Worm (Caenorhabditis elegans) whole organism, L3 larva: ENCODE data around the gene ptr-16.

ENCODE experiments used
- R02D3.7 ChIP-seq: fragments of 150-350 bp; optimal IDR thresholded peaks from 2 replicates; lab custom pipeline; 2014; ENCODE audit warnings: missing biosample characterization, missing genetic modification characterization
- ZK546.5 ChIP-seq: sonication (generic microtip); optimal IDR thresholded peaks from 2 replicates; lab custom pipeline; 2017; ENCODE audit warnings: missing biosample characterization, missing genetic modification characterization
- aly-2 ChIP-seq: fragments of 150-350 bp; optimal IDR thresholded peaks from 2 replicates; lab custom pipeline; 2014; ENCODE audit warnings: missing biosample characterization, missing genetic modification characterization
- ama-1 ChIP-seq: fragments of 150-350 bp; optimal IDR thresholded peaks from 2 replicates; lab custom pipeline; 2018
- ceh-16 ChIP-seq: sonication (generic microtip); optimal IDR thresholded peaks from 2 replicates; lab custom pipeline; 2017; ENCODE audit warnings: missing biosample characterization, missing genetic modification characterization
- ceh-28 ChIP-seq: fragments of 150-350 bp; optimal IDR thresholded peaks from 2 replicates; lab custom pipeline; 2014; ENCODE audit warnings: missing biosample characterization, missing genetic modification reagents, missing genetic modification characterization
- ceh-82 ChIP-seq: fragments of 150-350 bp; optimal IDR thresholded peaks from 2 replicates; lab custom pipeline; 2014; ENCODE audit warnings: missing biosample characterization, missing genetic modification characterization
- ceh-9 ChIP-seq: sonication (generic microtip); optimal IDR thresholded peaks from 2 replicates; lab custom pipeline; 2018; ENCODE audit warnings: missing biosample characterization, missing genetic modification characterization
- daf-12 ChIP-seq: fragments of 150-350 bp; optimal IDR thresholded peaks from 2 replicates; lab custom pipeline; 2014; ENCODE audit warnings: missing biosample characterization, missing genetic modification reagents, missing genetic modification characterization
- egl-27 ChIP-seq: sonication (generic microtip); optimal IDR thresholded peaks from 4 replicates; lab custom pipeline; 2017; ENCODE audit warnings: missing biosample characterization, missing genetic modification reagents, missing genetic modification characterization
- egl-5 ChIP-seq: fragments of 150-350 bp; optimal IDR thresholded peaks from 2 replicates; lab custom pipeline; 2017; ENCODE audit warnings: missing biosample characterization, missing genetic modification reagents, missing genetic modification characterization, inconsistent platforms
- elt-1 ChIP-seq: fragments of 150-350 bp; optimal IDR thresholded peaks from 2 replicates; lab custom pipeline; 2014; ENCODE audit warnings: missing biosample characterization, missing genetic modification characterization
- elt-2 ChIP-seq: sonication (generic microtip); optimal IDR thresholded peaks from 2 replicates; lab custom pipeline; 2016; ENCODE audit warnings: missing genetic modification reagents, mild to moderate bottlenecking, missing genetic modification characterization, missing compliant biosample characterization
- elt-3 ChIP-seq, 3 experiments: fragments of 150-350 bp in 1 of 3; sonication (generic microtip) in 2 of 3; optimal IDR thresholded peaks; 2 replicates in 2 of 3; 4 replicates in 1 of 3; lab custom pipeline; 2014 to 2017; ENCODE audit warnings: missing biosample characterization in 3 of 3, missing genetic modification characterization in 3 of 3
- eor-1 ChIP-seq, 2 experiments: fragments of 150-350 bp; optimal IDR thresholded peaks; 2 replicates each; lab custom pipeline; 2014 to 2018; ENCODE audit warnings: missing biosample characterization in 2 of 2, missing genetic modification characterization in 2 of 2
- fkh-10 ChIP-seq: sonication (generic microtip); optimal IDR thresholded peaks from 2 replicates; lab custom pipeline; 2017; ENCODE audit warnings: missing biosample characterization, missing genetic modification reagents, missing genetic modification characterization
- fkh-2 ChIP-seq: fragments of 150-350 bp; optimal IDR thresholded peaks from 2 replicates; lab custom pipeline; 2014; ENCODE audit warnings: missing biosample characterization, missing genetic modification reagents, missing genetic modification characterization
- fos-1 ChIP-seq: fragments of 150-350 bp; optimal IDR thresholded peaks from 2 replicates; lab custom pipeline; 2014; ENCODE audit warnings: missing biosample characterization, missing genetic modification characterization
- hmg-11 ChIP-seq: sonication (generic microtip); optimal IDR thresholded peaks from 2 replicates; lab custom pipeline; 2016; ENCODE audit warnings: missing genetic modification characterization, missing compliant biosample characterization
- jun-1 ChIP-seq: fragments of 150-350 bp; optimal IDR thresholded peaks from 2 replicates; lab custom pipeline; 2014; ENCODE audit warnings: missing biosample characterization, missing genetic modification reagents, missing genetic modification characterization
- lin-39 ChIP-seq: fragments of 150-350 bp; optimal IDR thresholded peaks from 2 replicates; lab custom pipeline; 2018; ENCODE audit warnings: missing biosample characterization, missing genetic modification reagents, missing genetic modification characterization
- lsy-12 ChIP-seq: sonication (generic microtip); optimal IDR thresholded peaks from 2 replicates; lab custom pipeline; 2016; ENCODE audit warnings: mild to moderate bottlenecking, missing genetic modification characterization, missing compliant biosample characterization
- mdl-1 ChIP-seq: fragments of 150-350 bp; optimal IDR thresholded peaks from 2 replicates; lab custom pipeline; 2014; ENCODE audit warnings: missing biosample characterization, missing genetic modification characterization
- mml-1 ChIP-seq: fragments of 150-350 bp; sonication (generic microtip); optimal IDR thresholded peaks from 3 replicates; lab custom pipeline; 2014; ENCODE audit warnings: missing biosample characterization, missing genetic modification characterization
- nfya-1 ChIP-seq: sonication (generic microtip); optimal IDR thresholded peaks from 2 replicates; lab custom pipeline; 2017; ENCODE audit warnings: missing genetic modification characterization, mild to moderate bottlenecking, missing compliant biosample characterization, antibody characterized with exemption, moderate library complexity; ENCODE audit not compliant: insufficient read depth
- nhr-11 ChIP-seq: fragments of 150-350 bp; optimal IDR thresholded peaks from 2 replicates; lab custom pipeline; 2014; ENCODE audit warnings: missing biosample characterization, missing genetic modification characterization
- nhr-12 ChIP-seq: fragments of 150-350 bp; optimal IDR thresholded peaks from 2 replicates; lab custom pipeline; 2014; ENCODE audit warnings: missing biosample characterization, missing genetic modification characterization
- nhr-23 ChIP-seq: fragments of 150-350 bp; optimal IDR thresholded peaks from 2 replicates; lab custom pipeline; 2014; ENCODE audit warnings: missing biosample characterization, missing genetic modification reagents, missing genetic modification characterization
- nhr-237 ChIP-seq: fragments of 150-350 bp; optimal IDR thresholded peaks from 2 replicates; lab custom pipeline; 2014; ENCODE audit warnings: missing biosample characterization, missing genetic modification characterization
- nhr-25 ChIP-seq: sonication (generic microtip); optimal IDR thresholded peaks from 2 replicates; lab custom pipeline; 2017; ENCODE audit warnings: missing biosample characterization, missing genetic modification characterization
- nhr-28 ChIP-seq: fragments of 150-350 bp; optimal IDR thresholded peaks from 2 replicates; lab custom pipeline; 2014; ENCODE audit warnings: missing biosample characterization, missing genetic modification characterization
- nhr-43 ChIP-seq: sonication (generic microtip); optimal IDR thresholded peaks from 2 replicates; lab custom pipeline; 2016; ENCODE audit warnings: mild to moderate bottlenecking, missing genetic modification characterization, missing compliant biosample characterization; ENCODE audit not compliant: poor library complexity, severe bottlenecking
- nhr-76 ChIP-seq: fragments of 150-350 bp; sonication (generic microtip); optimal IDR thresholded peaks from 5 replicates; lab custom pipeline; 2014; ENCODE audit warnings: missing biosample characterization, missing genetic modification characterization
- pqm-1 ChIP-seq: fragments of 150-350 bp; optimal IDR thresholded peaks from 2 replicates; lab custom pipeline; 2017; ENCODE audit warnings: missing biosample characterization, missing genetic modification characterization, inconsistent platforms
- sea-2 ChIP-seq: fragments of 150-350 bp; sonication (generic microtip); optimal IDR thresholded peaks from 4 replicates; lab custom pipeline; 2014; ENCODE audit warnings: missing biosample characterization, missing genetic modification reagents, missing genetic modification characterization
- skn-1 ChIP-seq: fragments of 150-350 bp; optimal IDR thresholded peaks from 2 replicates; lab custom pipeline; 2014; ENCODE audit warnings: missing biosample characterization, missing genetic modification characterization
- unc-39 ChIP-seq: sonication (generic microtip); optimal IDR thresholded peaks from 4 replicates; lab custom pipeline; 2017; ENCODE audit warnings: missing biosample characterization, missing genetic modification characterization
- unc-62 ChIP-seq: fragments of 150-350 bp; sonication (generic microtip); optimal IDR thresholded peaks from 4 replicates; lab custom pipeline; 2014; ENCODE audit warnings: missing biosample characterization, missing genetic modification reagents, missing genetic modification characterization
- ztf-11 ChIP-seq: fragments of 150-350 bp; optimal IDR thresholded peaks from 2 replicates; lab custom pipeline; 2014; ENCODE audit warnings: missing biosample characterization, missing genetic modification characterization
- ztf-4 ChIP-seq: fragments of 150-350 bp; optimal IDR thresholded peaks from 2 replicates; lab custom pipeline; 2014; ENCODE audit warnings: missing biosample characterization, missing genetic modification characterization

ptr-16 gene

ce11 chrV:1160716-1161115, 4.8 kb upstream of the ptr-16 start:
- TF ChIP-seq elt-1 (no peak), fkh-10 (no peak), hmg-11 (tag; lab: Kevin White, UChicago) (no peak), nhr-28 (no peak), sea-2 (GFP tag; lab: Kevin White, UChicago) (no peak), lin-39 (tag; lab: Kevin White, UChicago) (no peak), aly-2 (tag; lab: Kevin White, UChicago) (no peak), egl-5 (tag; lab: Kevin White, UChicago) (no peak), ceh-82 (tag; lab: Kevin White, UChicago) (no peak), jun-1 (no peak)

DNA sequence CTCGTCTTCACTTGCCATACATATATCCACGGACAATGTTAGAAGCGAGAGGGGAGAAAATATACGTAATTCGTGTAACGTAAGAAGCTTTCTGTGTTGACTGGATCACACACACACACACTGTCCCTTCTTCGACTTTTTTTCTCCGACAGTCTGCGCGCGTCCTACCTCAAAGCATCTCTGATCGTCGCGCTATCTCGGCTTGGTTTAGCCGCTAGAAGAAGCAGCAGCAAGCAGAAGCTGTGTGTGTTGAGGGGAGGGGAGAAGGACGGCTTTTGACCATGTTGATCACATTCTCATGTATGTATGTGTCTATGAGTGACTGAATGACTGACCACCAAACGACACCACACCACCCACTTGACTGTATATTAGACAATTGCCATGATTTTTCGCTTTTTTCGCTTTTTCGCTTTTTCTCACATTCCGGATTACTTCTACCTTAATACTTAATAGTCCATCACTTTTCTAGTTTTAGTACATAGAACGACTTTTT, 1.3 kb upstream of the ptr-16 start, which contains the start of gene T21H3.5:
Gene T21H3.5 (minus strand): TSS at position 98 of the 496 bp plus-strand sequence.
- TF ChIP-seq ztf-11 (tag; lab: Kevin White, UChicago) (no peak), nhr-237 (tag; lab: Kevin White, UChicago) (no peak), fos-1 (tag; lab: Kevin White, UChicago) (no peak), ztf-4 (tag; lab: Kevin White, UChicago) (no peak), ceh-16 (no peak), jun-1 (no peak), lsy-12 (tag; lab: Kevin White, UChicago) (no peak), nhr-25 (tag; lab: Kevin White, UChicago) (peak; percentile 12)

DNA sequence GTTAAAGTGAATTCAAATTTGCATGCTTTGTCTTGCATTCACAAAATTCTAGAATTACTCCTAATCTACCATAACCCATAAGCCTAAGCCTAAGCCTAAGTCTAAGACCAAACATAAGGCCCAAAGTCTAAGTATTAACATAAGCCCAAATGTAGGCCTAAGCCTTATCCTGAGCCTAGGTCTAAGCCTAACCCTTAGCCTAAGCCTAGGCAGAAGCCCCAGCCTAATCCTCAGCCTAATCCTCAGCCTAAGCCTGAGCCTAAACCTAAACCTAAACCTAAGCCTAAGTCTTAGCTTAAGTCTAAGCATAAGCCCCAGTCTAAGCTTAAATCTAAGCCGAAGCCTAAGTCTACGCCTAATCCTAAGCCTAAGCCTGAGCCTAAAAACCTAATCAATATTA, 5.1 kb downstream of the ptr-16 start:
- TF ChIP-seq sea-2 (GFP tag; lab: Kevin White, UChicago): no peak
- TF ChIP-seq aly-2 (tag; lab: Kevin White, UChicago): no peak
- TF ChIP-seq ama-1: no peak
- no peak for TF ChIP-seq jun-1
- TF ChIP-seq nhr-237 (tag; lab: Kevin White, UChicago): no peak
- TF ChIP-seq nhr-23 (tag; lab: Kevin White, UChicago): no peak
- no peak for TF ChIP-seq nhr-11
- TF ChIP-seq lin-39 (tag; lab: Kevin White, UChicago): no peak
- TF ChIP-seq elt-1: no peak
- no peak for TF ChIP-seq ztf-11 (tag; lab: Kevin White, UChicago)
- TF ChIP-seq mml-1 (tag; lab: Kevin White, UChicago): no peak
- no peak for TF ChIP-seq fkh-2 (tag; lab: Kevin White, UChicago)
- TF ChIP-seq eor-1 (tag; optimal IDR thresholded peaks at IDR 0.05; lab: Kevin White, UChicago): no peak
- no peak for TF ChIP-seq nfya-1 (tag; lab: Kevin White, UChicago)
- TF ChIP-seq unc-39 (tag; lab: Kevin White, UChicago): no peak
- no peak for TF ChIP-seq unc-62
- TF ChIP-seq egl-5 (tag; lab: Kevin White, UChicago): no peak
- TF ChIP-seq ceh-9 (tag; lab: Kevin White, UChicago): no peak
- TF ChIP-seq, all 47 proteins: peak for 0

DNA sequence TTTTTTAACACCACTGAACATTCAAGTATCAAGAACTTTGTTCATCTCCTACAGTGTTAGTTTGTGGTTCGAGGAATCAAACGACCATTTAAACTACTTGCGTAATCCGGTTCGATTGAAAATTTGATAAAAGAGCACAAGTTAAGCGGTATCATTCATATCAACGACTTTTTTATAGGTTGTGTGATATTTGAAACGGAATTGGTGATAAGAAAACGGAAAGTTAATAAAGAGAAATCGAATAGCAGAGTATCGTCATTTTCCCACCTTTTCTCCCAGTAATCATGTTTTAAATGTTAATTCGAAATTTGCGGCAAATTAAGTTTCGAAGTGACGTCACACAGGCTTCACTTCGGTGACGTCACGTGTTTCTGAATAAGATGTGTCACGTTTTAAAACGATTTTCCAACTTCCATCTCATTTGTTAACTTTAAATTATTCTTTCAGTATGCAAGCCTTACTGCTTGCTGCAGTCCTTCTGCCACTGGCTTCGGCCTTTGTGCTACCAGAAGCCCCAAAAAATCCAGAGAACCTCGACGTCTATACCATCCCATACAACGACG, 10.8 kb downstream of the ptr-16 start, which contains the start of gene T21H3.1:
Gene T21H3.1 (plus strand): TSS at position 448 of the 563 bp plus-strand sequence.
- TF ChIP-seq nhr-76 (tag; lab: Kevin White, UChicago): no peak
- peak; percentile 95 for TF ChIP-seq pqm-1
- TF ChIP-seq elt-1: no peak
- peak; percentile 44 for TF ChIP-seq jun-1
- TF ChIP-seq fos-1 (tag; lab: Kevin White, UChicago): no peak
- peak; percentile 96 for TF ChIP-seq elt-2 (tag; lab: Kevin White, UChicago)

- peak; percentile 12 for TF ChIP-seq elt-2 (tag; lab: Kevin White, UChicago)
- no peak for TF ChIP-seq ztf-4 (tag; lab: Kevin White, UChicago)
- TF ChIP-seq nhr-43: no peak
- TF ChIP-seq, all 47 proteins: peak for 1
Measured at ce11 chrV:1179279-1179678, 13.8 kb downstream of the ptr-16 start, which contains the start of gene F25A2.1. TSS of gene F25A2.1 (plus strand) at chrV:1179579.

DNA sequence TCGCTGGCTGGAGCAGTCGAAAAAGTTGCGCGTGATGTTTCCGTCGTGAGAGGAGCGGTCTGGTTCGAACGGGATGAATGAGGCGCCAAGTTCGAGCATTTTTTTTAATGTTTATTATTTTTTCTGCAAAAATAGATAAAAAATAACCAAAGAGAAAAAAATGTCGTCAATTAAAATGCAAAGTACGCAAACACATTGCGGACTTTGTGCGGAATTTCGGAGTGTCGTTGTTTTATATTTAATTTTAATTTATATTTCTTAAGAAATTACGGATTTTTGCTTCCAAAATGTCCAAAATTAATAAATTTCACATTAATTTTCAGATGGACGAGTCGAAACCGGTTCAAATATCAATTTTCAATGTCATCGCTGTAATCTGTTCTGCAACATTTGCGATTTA, 30.5 kb downstream of the ptr-16 start, which contains the start of the genes wrb-1 and Y50D4A.4:
Gene wrb-1 (plus strand): TSS at position 78 of the 400 bp plus-strand sequence.
Gene Y50D4A.4 (minus strand): TSS at position 133 of the 400 bp plus-strand sequence.
- TF ChIP-seq ceh-16: no peak
- TF ChIP-seq elt-3 (tag; optimal IDR thresholded peaks at IDR 0.05; lab: Kevin White, UChicago): no peak
- TF ChIP-seq hmg-11 (tag; lab: Kevin White, UChicago): peak; percentile 50
- TF ChIP-seq unc-39 (tag; lab: Kevin White, UChicago): no peak
- no peak for TF ChIP-seq fos-1 (tag; lab: Kevin White, UChicago)
- no peak for TF ChIP-seq nhr-76 (tag; lab: Kevin White, UChicago)
- no peak for TF ChIP-seq mdl-1 (tag; lab: Kevin White, UChicago)
- no peak for TF ChIP-seq sea-2 (GFP tag; lab: Kevin White, UChicago)
- TF ChIP-seq eor-1 (tag; optimal IDR thresholded peaks at IDR 0.05; lab: Kevin White, UChicago): peak in 1 of 2 experiments; percentile 60
- TF ChIP-seq nhr-23 (tag; lab: Kevin White, UChicago): peak; percentile 83
- TF ChIP-seq ZK546.5 (tag; lab: Kevin White, UChicago): no peak
- no peak for TF ChIP-seq elt-1
- TF ChIP-seq elt-2 (tag; lab: Kevin White, UChicago): peak; percentile 16
- no peak for TF ChIP-seq ztf-11 (tag; lab: Kevin White, UChicago)
- TF ChIP-seq egl-27 (tag; lab: Kevin White, UChicago): no peak
- no peak for TF ChIP-seq ceh-28 (tag; lab: Kevin White, UChicago)
- TF ChIP-seq skn-1 (tag; lab: Kevin White, UChicago): no peak
- no peak for TF ChIP-seq fkh-10
- TF ChIP-seq unc-62: no peak
- peak; percentile 66 for TF ChIP-seq R02D3.7 (tag; lab: Kevin White, UChicago)
- no peak for TF ChIP-seq daf-12 (tag; lab: Kevin White, UChicago)
- no peak for TF ChIP-seq nhr-12
- TF ChIP-seq nhr-11: no peak
